Fruit fly (Drosophila melanogaster) whole organism, embryonic: ENCODE measurements around the gene Fancl.

ENCODE experiments used
- Abd-B ChIP-seq: fragments of 200-800 bp; sonication (Bioruptor generic); optimal IDR thresholded peaks from 2 replicates; lab custom pipeline; 2018; ENCODE audit warnings: missing biosample characterization, mild to moderate bottlenecking, missing genetic modification characterization, moderate library complexity
- Asciz ChIP-seq: fragments of 200-800 bp; sonication (Bioruptor generic); optimal IDR thresholded peaks from 2 replicates; lab custom pipeline; 2017; ENCODE audit warnings: missing biosample characterization, mild to moderate bottlenecking, missing genetic modification characterization, missing genetic modification reagents
- Awh ChIP-seq: fragments of 200-800 bp; sonication (Bioruptor generic); IDR thresholded peaks from 2 replicates; pipeline ENCODE4, ENCODE4 v1.3.6; 2022; ENCODE audit warnings: missing biosample characterization, missing genetic modification characterization
- Blimp-1 ChIP-seq: fragments of 200-800 bp; sonication (Bioruptor generic); optimal IDR thresholded peaks from 3 replicates; lab custom pipeline; 2018; ENCODE audit warnings: missing biosample characterization, missing genetic modification characterization, mild to moderate bottlenecking, moderate library complexity, missing genetic modification reagents
- CG10959 ChIP-seq: fragments of 200-800 bp; sonication (Bioruptor generic); IDR thresholded peaks from 2 replicates; pipeline ENCODE4 v1.3.6; 2022; ENCODE audit warnings: missing biosample characterization, missing genetic modification characterization
- CG12104 ChIP-seq: fragments of 200-800 bp; sonication (Bioruptor generic); optimal IDR thresholded peaks from 3 replicates; lab custom pipeline; 2016; ENCODE audit warnings: missing biosample characterization, missing genetic modification characterization
- CG12155 ChIP-seq: fragments of 200-800 bp; sonication (Bioruptor generic); optimal IDR thresholded peaks from 3 replicates; lab custom pipeline; 2016; ENCODE audit warnings: missing biosample characterization, missing genetic modification characterization
- CG12219 ChIP-seq: fragments of 200-800 bp; sonication (Bioruptor generic); optimal IDR thresholded peaks from 3 replicates; lab custom pipeline; 2018; ENCODE audit warnings: missing biosample characterization, mild to moderate bottlenecking, missing genetic modification characterization
- CG12391 ChIP-seq: fragments of 200-800 bp; sonication (Bioruptor generic); optimal IDR thresholded peaks from 3 replicates; lab custom pipeline; 2018; ENCODE audit warnings: missing biosample characterization, mild to moderate bottlenecking, missing genetic modification characterization, moderate library complexity
- CG14050 ChIP-seq: fragments of 200-800 bp; sonication (Bioruptor generic); IDR thresholded peaks from 3 replicates; pipeline ENCODE4 v1.3.6; 2022; ENCODE audit warnings: missing biosample characterization, missing genetic modification characterization
- CG16815 ChIP-seq: fragments of 200-800 bp; sonication (Bioruptor generic); optimal IDR thresholded peaks from 3 replicates; lab custom pipeline; 2017; ENCODE audit warnings: missing biosample characterization, mild to moderate bottlenecking, missing genetic modification characterization
- CG17359 ChIP-seq: fragments of 200-800 bp; sonication (Bioruptor generic); optimal IDR thresholded peaks from 3 replicates; lab custom pipeline; 2018; ENCODE audit warnings: missing biosample characterization, mild to moderate bottlenecking, missing genetic modification characterization, moderate library complexity
- CG18476 ChIP-seq: fragments of 200-800 bp; sonication (Bioruptor generic); optimal IDR thresholded peaks from 2 replicates; lab custom pipeline; 2016; ENCODE audit warnings: missing biosample characterization, mild to moderate bottlenecking, missing genetic modification characterization
- CG18764 ChIP-seq: fragments of 200-800 bp; sonication (Bioruptor generic); optimal IDR thresholded peaks from 3 replicates; lab custom pipeline; 2016; ENCODE audit warnings: missing biosample characterization, missing genetic modification characterization
- CG2120 ChIP-seq: fragments of 200-800 bp; sonication (Bioruptor generic); optimal IDR thresholded peaks from 3 replicates; lab custom pipeline; 2016; ENCODE audit warnings: missing biosample characterization, missing genetic modification characterization
- CG2875 ChIP-seq: fragments of 200-800 bp; sonication (Bioruptor generic); optimal IDR thresholded peaks from 2 replicates; lab custom pipeline; 2017; ENCODE audit warnings: missing biosample characterization, mild to moderate bottlenecking, missing genetic modification characterization, missing genetic modification reagents
- CG30431 ChIP-seq: fragments of 200-800 bp; sonication (Bioruptor generic); optimal IDR thresholded peaks from 2 replicates; lab custom pipeline; 2017; ENCODE audit warnings: missing biosample characterization, missing genetic modification characterization
- CG5180 ChIP-seq: fragments of 200-800 bp; sonication (Bioruptor generic); optimal IDR thresholded peaks from 3 replicates; lab custom pipeline; 2017; ENCODE audit warnings: missing biosample characterization, missing genetic modification characterization, mild to moderate bottlenecking, moderate library complexity, missing genetic modification reagents
- CG9437 ChIP-seq: fragments of 200-800 bp; sonication (Bioruptor generic); optimal IDR thresholded peaks from 2 replicates; lab custom pipeline; 2018; ENCODE audit warnings: missing biosample characterization, mild to moderate bottlenecking, missing genetic modification characterization
- D19A ChIP-seq: fragments of 200-800 bp; optimal IDR thresholded peaks from 3 replicates; lab custom pipeline; 2019; ENCODE audit warnings: missing biosample characterization, mild to moderate bottlenecking, missing genetic modification characterization, moderate library complexity
- D19B ChIP-seq: fragments of 200-800 bp; sonication (Bioruptor generic); optimal IDR thresholded peaks from 2 replicates; lab custom pipeline; 2017; ENCODE audit warnings: missing biosample characterization, mild to moderate bottlenecking, missing genetic modification characterization
- Dp ChIP-seq: fragments of 200-800 bp; sonication (Bioruptor generic); optimal IDR thresholded peaks from 2 replicates; lab custom pipeline; 2018; ENCODE audit warnings: missing biosample characterization, mild to moderate bottlenecking, missing genetic modification characterization, moderate library complexity
- Eip74EF ChIP-seq, 2 experiments: fragments of 200-800 bp in 1 of 2; fragments of >200 bp in 1 of 2; sonication (Bioruptor generic) in 1 of 2; optimal IDR thresholded peaks; 2 replicates each; lab custom pipeline; 2017 to 2019; ENCODE audit warnings: missing biosample characterization in 2 of 2, missing genetic modification characterization in 2 of 2, mild to moderate bottlenecking in 1 of 2, moderate library complexity in 1 of 2
- Fer1 ChIP-seq: fragments of 200-800 bp; sonication (Bioruptor generic); optimal IDR thresholded peaks from 2 replicates; lab custom pipeline; 2017; ENCODE audit warnings: missing biosample characterization, mild to moderate bottlenecking, missing genetic modification characterization
- Med ChIP-seq: fragments of 200-800 bp; sonication (Bioruptor generic); peaks from one replicate; lab custom pipeline; 2016; ENCODE audit warnings: missing biosample characterization, missing genetic modification characterization, mild to moderate bottlenecking, inconsistent platforms, moderate library complexity
- Oaz ChIP-seq: fragments of 200-800 bp; sonication (Bioruptor generic); IDR thresholded peaks from 2 replicates; pipeline ENCODE4 v1.3.6; 2022; ENCODE audit warnings: missing biosample characterization, missing genetic modification characterization
- Oli ChIP-seq: fragments of 200-800 bp; sonication (Bioruptor generic); optimal IDR thresholded peaks from 2 replicates; lab custom pipeline; 2018; ENCODE audit warnings: missing biosample characterization, mild to moderate bottlenecking, missing genetic modification characterization, moderate library complexity
- Scr ChIP-seq: fragments of 200-800 bp; sonication (Bioruptor generic); IDR thresholded peaks from 2 replicates; pipeline ENCODE4 v1.3.6; 2022; ENCODE audit warnings: missing biosample characterization, missing genetic modification characterization; ENCODE audit not compliant: partially characterized antibody
- Sox100B ChIP-seq: fragments of 200-800 bp; sonication (Bioruptor generic); optimal IDR thresholded peaks from 3 replicates; lab custom pipeline; 2018; ENCODE audit warnings: missing biosample characterization, mild to moderate bottlenecking, missing genetic modification characterization
- Ssrp ChIP-seq: fragments of 200-800 bp; sonication (Bioruptor generic); optimal IDR thresholded peaks from 2 replicates; lab custom pipeline; 2018; ENCODE audit warnings: missing biosample characterization, mild to moderate bottlenecking, missing genetic modification characterization, moderate library complexity
- chif ChIP-seq, 2 experiments: fragments of 200-800 bp; sonication (Bioruptor generic); optimal IDR thresholded peaks; 3 replicates each; lab custom pipeline; 2016; ENCODE audit warnings: missing biosample characterization in 2 of 2, missing genetic modification characterization in 2 of 2
- eve ChIP-seq, 2 experiments: fragments of >200 bp; optimal IDR thresholded peaks; 2 replicates each; lab custom pipeline; 2017; ENCODE audit warnings: missing biosample characterization in 2 of 2, missing genetic modification characterization in 2 of 2
- gcm ChIP-seq: fragments of 200-800 bp; sonication (Bioruptor generic); optimal IDR thresholded peaks from 2 replicates; lab custom pipeline; 2019; ENCODE audit warnings: missing biosample characterization, mild to moderate bottlenecking, missing genetic modification characterization, moderate library complexity
- grau ChIP-seq: fragments of 200-800 bp; optimal IDR thresholded peaks from 3 replicates; lab custom pipeline; 2019; ENCODE audit warnings: missing biosample characterization, mild to moderate bottlenecking, missing genetic modification characterization, moderate library complexity
- ind ChIP-seq: fragments of 200-800 bp; sonication (Bioruptor generic); optimal IDR thresholded peaks from 3 replicates; lab custom pipeline; 2016; ENCODE audit warnings: missing biosample characterization, missing genetic modification characterization
- insv ChIP-seq, 2 experiments: fragments of 200-800 bp; sonication (Bioruptor generic); optimal IDR thresholded peaks; 3 replicates each; lab custom pipeline; 2016 to 2018; ENCODE audit warnings: missing biosample characterization in 2 of 2, missing genetic modification characterization in 2 of 2
- lbe ChIP-seq: fragments of 200-800 bp; sonication (Bioruptor generic); optimal IDR thresholded peaks from 2 replicates; lab custom pipeline; 2016; ENCODE audit warnings: missing biosample characterization, mild to moderate bottlenecking, missing genetic modification characterization
- lilli ChIP-seq: fragments of 200-800 bp; sonication (Bioruptor generic); optimal IDR thresholded peaks from 3 replicates; lab custom pipeline; 2016; ENCODE audit warnings: missing biosample characterization, missing genetic modification characterization
- mirr ChIP-seq: fragments of 200-800 bp; sonication (Bioruptor generic); optimal IDR thresholded peaks from 3 replicates; lab custom pipeline; 2018; ENCODE audit warnings: missing biosample characterization, mild to moderate bottlenecking, missing genetic modification characterization
- nerfin-2 ChIP-seq: fragments of 200-800 bp; sonication (Bioruptor generic); IDR thresholded peaks from 2 replicates; pipeline ENCODE4 v1.3.6; 2022; ENCODE audit warnings: missing biosample characterization, missing genetic modification characterization; ENCODE audit not compliant: partially characterized antibody
- phol ChIP-seq: fragments of 200-800 bp; sonication (Bioruptor generic); optimal IDR thresholded peaks from 3 replicates; lab custom pipeline; 2018; ENCODE audit warnings: missing biosample characterization, mild to moderate bottlenecking, missing genetic modification characterization, moderate library complexity
- pros ChIP-seq: fragments of 200-800 bp; sonication (Bioruptor generic); optimal IDR thresholded peaks from 3 replicates; lab custom pipeline; 2019; ENCODE audit warnings: missing biosample characterization, mild to moderate bottlenecking, missing genetic modification characterization, moderate library complexity
- sc ChIP-seq, 3 experiments: fragments of >200 bp in 2 of 3; fragments of 200-800 bp in 1 of 3; sonication (Bioruptor generic) in 1 of 3; optimal IDR thresholded peaks; 2 replicates in 2 of 3; 3 replicates in 1 of 3; lab custom pipeline; 2017; ENCODE audit warnings: mild to moderate bottlenecking in 1 of 3, missing biosample characterization in 1 of 3, missing genetic modification characterization in 1 of 3, missing genetic modification reagents in 1 of 3
- scrt ChIP-seq: fragments of 200-800 bp; sonication (Bioruptor generic); optimal IDR thresholded peaks from 2 replicates; lab custom pipeline; 2018; ENCODE audit warnings: missing biosample characterization, mild to moderate bottlenecking, missing genetic modification characterization, moderate library complexity
- sens ChIP-seq: fragments of 200-800 bp; sonication (Bioruptor generic); peaks from one replicate; lab custom pipeline; 2016; ENCODE audit warnings: missing biosample characterization, missing genetic modification characterization
- sisA ChIP-seq: fragments of 200-800 bp; sonication (Bioruptor generic); IDR thresholded peaks from 2 replicates; pipeline ENCODE4 v1.3.6; 2022; ENCODE audit warnings: missing biosample characterization, missing genetic modification characterization
- tap ChIP-seq: fragments of 200-800 bp; optimal IDR thresholded peaks from 3 replicates; lab custom pipeline; 2019; ENCODE audit warnings: missing biosample characterization, mild to moderate bottlenecking, missing genetic modification characterization, moderate library complexity

The Fancl gene

dm6 chr3R:10048035-10048774, 4.5 kb downstream of the Fancl start (continued):
- TF ChIP-seq CG2875 (GFP tag; lab: Kevin White, UChicago) (peak; percentile 47), CG12391 (tag; lab: Kevin White, UChicago) (peak; percentile 47), CG18476 (GFP tag; lab: Kevin White, UChicago) (no peak), CG17359 (tag; lab: Kevin White, UChicago) (peak; percentile 22), CG9437 (GFP tag; lab: Kevin White, UChicago) (peak; percentile 54), grau (peak; percentile 63), sisA (GFP tag; lab: Robert Waterston, UW) (peak; percentile 26), phol (tag; lab: Kevin White, UChicago) (peak; percentile 52), Oli (tag; lab: Kevin White, UChicago) (peak; percentile 64), chif (GFP tag; optimal IDR thresholded peaks at IDR 0.05; lab: Kevin White, UChicago) (peak in 1 of 2 experiments; percentile 1), Blimp-1 (GFP tag; lab: Kevin White, UChicago) (peak; percentile 56), pros (GFP tag; lab: Kevin White, UChicago) (peak; percentile 68), Abd-B (GFP tag; lab: Kevin White, UChicago) (peak; percentile 13), CG18764 (GFP tag; lab: Kevin White, UChicago) (peak; percentile 10), sc (optimal IDR thresholded peaks at IDR 0.05; lab: Kevin White, UChicago) (no peak), sc (GFP tag; optimal IDR thresholded peaks at IDR 0.05; lab: Kevin White, UChicago) (no peak), sens (GFP tag; lab: Kevin White, UChicago) (peak; percentile 48), Oaz (GFP tag; lab: Robert Waterston, UW) (no peak), CG14050 (GFP tag; lab: Robert Waterston, UW) (no peak), eve (GFP tag; optimal IDR thresholded peaks at IDR 0.05; lab: Kevin White, UChicago) (no peak), tap (tag; lab: Kevin White, UChicago) (peak; percentile 2), CG30431 (no peak), CG5180 (peak; percentile 22), Awh (no peak), Asciz (GFP tag; lab: Kevin White, UChicago) (peak; percentile 66), ind (GFP tag; lab: Kevin White, UChicago) (peak; percentile 23), mirr (GFP tag; lab: Kevin White, UChicago) (no peak), Eip74EF (GFP tag; optimal IDR thresholded peaks at IDR 0.05; lab: Kevin White, UChicago) (peak in 1 of 2 experiments; percentile 39), lilli (peak; percentile 23), insv (GFP tag; optimal IDR thresholded peaks at IDR 0.05; lab: Kevin White, UChicago) (peak; percentile 83 to 98), CG12155 (GFP tag; lab: Kevin White, UChicago) (peak; percentile 19), Ssrp (tag; lab: Kevin White, UChicago) (peak; percentile 57), Sox100B (peak; percentile 71), CG2120 (GFP tag; lab: Kevin White, UChicago) (peak; percentile 35), lbe (GFP tag; lab: Kevin White, UChicago) (peak; percentile 39), CG16815 (peak; percentile 3), Med (GFP tag; lab: Kevin White, UChicago) (peak; percentile 77), CG12104 (peak; percentile 52), Scr (GFP tag; lab: Robert Waterston, UW) (no peak), CG12219 (GFP tag; lab: Kevin White, UChicago) (peak; percentile 21), scrt (GFP tag; lab: Kevin White, UChicago) (peak; percentile 5), Fer1 (peak; percentile 45), Dp (GFP tag; lab: Kevin White, UChicago) (no peak), CG10959 (no peak), D19B (GFP tag; lab: Kevin White, UChicago) (no peak), nerfin-2 (GFP tag; lab: Robert Waterston, UW) (peak; percentile 47; the same call in 1 of the 2 replicates), gcm (GFP tag; lab: Kevin White, UChicago) (peak; percentile 24), D19A (peak; percentile 96)
